Fruit fly (Drosophila melanogaster): ENCODE data around the gene Sr-CIV.

Gene Sr-CIV

dm6 chr2L:3524729-3525181 lies 899 bp upstream of the Sr-CIV start, which contains the start of gene CG8852 (continued):
- TF ChIP-seq Hey (tag; optimal IDR thresholded peaks at IDR 0.05) (no peak), CG2199 (GFP tag; IDR thresholded peaks at IDR 0.05) (no peak), HLHmδ (GFP tag; optimal IDR thresholded peaks at IDR 0.05) (no peak), Ptx1 (GFP tag; IDR thresholded peaks at IDR 0.05) (peak; percentile 55), pita (GFP tag; optimal IDR thresholded peaks at IDR 0.05) (no peak), Abd-B (GFP tag; optimal IDR thresholded peaks at IDR 0.05) (no peak), CG34422 (GFP tag; IDR thresholded peaks at IDR 0.05) (0 out of 3 replicates have a peak, but pooled peaks have one; percentile 28), CG34376 (GFP tag; optimal IDR thresholded peaks at IDR 0.05) (no peak), H15 (GFP tag; IDR thresholded peaks at IDR 0.05) (no peak), pan (optimal IDR thresholded peaks at IDR 0.05) (no peak), pan (GFP tag; optimal IDR thresholded peaks at IDR 0.05 in 1 of 2, IDR thresholded peaks at IDR 0.05 in 1 of 2) (peak in 1 of 2 experiments; percentile 47), bowl (GFP tag; IDR thresholded peaks at IDR 0.05) (no peak), sim (GFP tag; IDR thresholded peaks at IDR 0.05) (no peak), CG10431 (GFP tag; optimal IDR thresholded peaks at IDR 0.05) (no peak), Lim3 (GFP tag; IDR thresholded peaks at IDR 0.05) (no peak), CG33557 (GFP tag; optimal IDR thresholded peaks at IDR 0.05) (no peak), grn (GFP tag; optimal IDR thresholded peaks at IDR 0.05) (no peak), CG12155 (GFP tag; optimal IDR thresholded peaks at IDR 0.05) (no peak), klu (GFP tag; IDR thresholded peaks at IDR 0.05) (no peak), amos (GFP tag; IDR thresholded peaks at IDR 0.05; ENCODE audit: partially characterized antibody) (no peak), Hand (GFP tag; optimal IDR thresholded peaks at IDR 0.05) (no peak), Rx (GFP tag; IDR thresholded peaks at IDR 0.05) (no peak), CG7357 (GFP tag; IDR thresholded peaks at IDR 0.05) (no peak), Fer2 (tag; optimal IDR thresholded peaks at IDR 0.05) (peak; percentile 3), Ssrp (tag; optimal IDR thresholded peaks at IDR 0.05) (peak; percentile 7), wor (GFP tag; IDR thresholded peaks at IDR 0.05) (peak; percentile 45), CG10959 (GFP tag; IDR thresholded peaks at IDR 0.05) (no peak), Oli (tag; optimal IDR thresholded peaks at IDR 0.05) (peak; percentile 51), CG9817 (tag; optimal IDR thresholded peaks at IDR 0.05) (peak; percentile 8), en (GFP tag; optimal IDR thresholded peaks at IDR 0.05) (no peak), al (GFP tag; IDR thresholded peaks at IDR 0.05) (peak; percentile 50; the same call in 1 of the 2 replicates), crp (GFP tag; optimal IDR thresholded peaks at IDR 0.05) (no peak), CG5953 (GFP tag; IDR thresholded peaks at IDR 0.05) (no peak), CG4730 (GFP tag; IDR thresholded peaks at IDR 0.05) (0 out of 2 replicates have a peak, but pooled peaks have one; percentile 28), CG2712 (tag; optimal IDR thresholded peaks at IDR 0.05) (no peak), Atf6 (GFP tag; IDR thresholded peaks at IDR 0.05) (peak; percentile 54; the same call in 1 of the 2 replicates), dysf (GFP tag; IDR thresholded peaks at IDR 0.05) (peak; percentile 57; the same call in 1 of the 3 replicates), CG10979 (tag; optimal IDR thresholded peaks at IDR 0.05) (no peak), CG13775 (GFP tag; optimal IDR thresholded peaks at IDR 0.05) (peak; percentile 10), hkb (optimal IDR thresholded peaks at IDR 0.05) (no peak), hkb (GFP tag; IDR thresholded peaks at IDR 0.05) (peak; percentile 33; the same call in 1 of the 2 replicates), D19B (GFP tag; optimal IDR thresholded peaks at IDR 0.05) (peak; percentile 65), CG17829 (tag; optimal IDR thresholded peaks at IDR 0.05) (no peak), CG13424 (tag; optimal IDR thresholded peaks at IDR 0.05) (peak; percentile 46), Xrp1 (GFP tag; IDR thresholded peaks at IDR 0.05) (no peak), Six4 (GFP tag; optimal IDR thresholded peaks at IDR 0.05) (no peak), dm (GFP tag; optimal IDR thresholded peaks at IDR 0.05) (no peak), Pdp1 (GFP tag; optimal IDR thresholded peaks at IDR 0.05) (no peak), sob (GFP tag; IDR thresholded peaks at IDR 0.05) (peak; percentile 26; the same call in 1 of the 2 replicates), Atf3 (GFP tag; optimal IDR thresholded peaks at IDR 0.05) (no peak), nmo (GFP tag; optimal IDR thresholded peaks at IDR 0.05) (peak; percentile 31), stc (GFP tag; IDR thresholded peaks at IDR 0.05) (peak; percentile 56; the same call in 1 of the 2 replicates)

Data from whole organism, embryonic.